ENCODE assay signal across 1 worm cellular context in the genomic region with DNA sequence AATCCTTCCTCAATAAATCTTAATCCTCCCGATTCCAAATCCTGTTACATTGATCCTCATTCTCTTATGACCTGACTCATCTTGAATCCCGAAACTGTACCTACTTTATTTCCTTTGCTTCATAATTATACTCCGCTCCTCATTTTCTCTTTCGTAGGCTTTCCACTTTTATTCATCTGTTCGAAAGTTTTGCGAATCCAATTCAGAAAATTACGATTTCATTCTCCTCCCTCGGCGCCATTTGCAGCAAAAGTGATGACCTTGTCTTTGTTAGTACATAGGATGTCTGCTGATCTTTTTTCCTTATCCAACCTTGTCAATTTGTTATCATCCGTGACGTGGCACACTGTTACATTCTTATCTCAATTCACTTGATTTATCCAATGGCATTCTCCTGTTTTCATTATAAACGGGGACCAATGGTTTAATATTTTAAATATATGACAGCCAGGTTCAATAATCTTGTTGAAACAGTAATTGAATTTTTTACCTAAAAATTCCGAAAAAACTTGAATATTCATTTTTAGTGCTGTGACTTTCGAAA.
TF ChIP-seq lines count a peak whose summit lies in the region.

No protein-coding gene starts in this region.

TF ChIP-seq in whole organism, L1 larva, 84 proteins besides CTCF, POLR2A, EP300 and RAD21 (continued from another document):
- TF ChIP-seq lin-39 (tag; optimal IDR thresholded peaks at IDR 0.05; lab: Kevin White, UChicago) (no peak), ceh-8 (GFP tag; optimal IDR thresholded peaks at IDR 0.05; lab: Kevin White, UChicago) (no peak), nhr-12 (tag; optimal IDR thresholded peaks at IDR 0.05; lab: Kevin White, UChicago) (no peak), blmp-1 (tag; optimal IDR thresholded peaks at IDR 0.05; lab: Kevin White, UChicago) (peak; percentile 87), F16B12.6 (tag; optimal IDR thresholded peaks at IDR 0.05; lab: Kevin White, UChicago) (no peak)
